Worm (Caenorhabditis elegans): ENCODE data around the gene srd-41.

ce11 chrX:12331795-12332194 is 5.3 kb downstream of the srd-41 start, which contains the start of gene srd-46:
- TF ChIP-seq ama-1 (optimal IDR thresholded peaks at IDR 0.05) (no peak), ets-7 (tag; optimal IDR thresholded peaks at IDR 0.05) (no peak), sea-1 (GFP tag; conservative IDR thresholded peaks at IDR 0.05) (no peak), hmg-4 (GFP tag; optimal IDR thresholded peaks at IDR 0.05) (no peak), pes-1 (GFP tag; IDR thresholded peaks at IDR 0.05) (no peak)
